Fruit fly (Drosophila melanogaster) Kc167 (cell line): ENCODE data around the gene CG4783.

Experiments
- Myc ChIP-seq: fragments of >200 bp; optimal IDR thresholded peaks from 2 replicates; lab custom pipeline; 2017; ENCODE audit warnings: missing external identifiers
- Sin3A ChIP-seq: fragments of >200 bp; optimal IDR thresholded peaks from 2 replicates; lab custom pipeline; 2018; ENCODE audit warnings: missing external identifiers
- h ChIP-seq: fragments of >200 bp; optimal IDR thresholded peaks from 3 replicates; lab custom pipeline; 2018; ENCODE audit warnings: missing external identifiers
- insv ChIP-seq: fragments of >200 bp; optimal IDR thresholded peaks from 3 replicates; lab custom pipeline; 2018; ENCODE audit warnings: missing external identifiers
- psq ChIP-seq: fragments of >200 bp; optimal IDR thresholded peaks from 2 replicates; lab custom pipeline; 2017; ENCODE audit warnings: missing external identifiers
- ttk ChIP-seq: sonication (Bioruptor generic); optimal IDR thresholded peaks from 2 replicates; lab custom pipeline; 2017; ENCODE audit warnings: missing external identifiers

dm6 chr3R:19997526-19998070, 49.4 kb downstream of the CG4783 start:
- no peak for TF ChIP-seq psq (lab: Kevin White, UChicago)
- no peak for TF ChIP-seq Sin3A
- TF ChIP-seq h = no peak
- no peak for TF ChIP-seq Myc (lab: Kevin White, UChicago)
- TF ChIP-seq ttk (lab: Kevin White, UChicago) = no peak
- no peak for TF ChIP-seq insv
